Worm (Caenorhabditis elegans) whole organism, L3 larva: Measurements from ENCODE around the gene T06D8.2.

Experiments
- R02D3.7 ChIP-seq: fragments of 150-350 bp; optimal IDR thresholded peaks from 2 replicates; lab custom pipeline; 2014; ENCODE audit warnings: missing biosample characterization, missing genetic modification characterization
- ZK546.5 ChIP-seq: sonication (generic microtip); optimal IDR thresholded peaks from 2 replicates; lab custom pipeline; 2017; ENCODE audit warnings: missing biosample characterization, missing genetic modification characterization
- aly-2 ChIP-seq: fragments of 150-350 bp; optimal IDR thresholded peaks from 2 replicates; lab custom pipeline; 2014; ENCODE audit warnings: missing biosample characterization, missing genetic modification characterization
- ama-1 ChIP-seq: fragments of 150-350 bp; optimal IDR thresholded peaks from 2 replicates; lab custom pipeline; 2018
- ceh-16 ChIP-seq: sonication (generic microtip); optimal IDR thresholded peaks from 2 replicates; lab custom pipeline; 2017; ENCODE audit warnings: missing biosample characterization, missing genetic modification characterization
- ceh-28 ChIP-seq: fragments of 150-350 bp; optimal IDR thresholded peaks from 2 replicates; lab custom pipeline; 2014; ENCODE audit warnings: missing biosample characterization, missing genetic modification reagents, missing genetic modification characterization
- ceh-9 ChIP-seq: sonication (generic microtip); optimal IDR thresholded peaks from 2 replicates; lab custom pipeline; 2018; ENCODE audit warnings: missing biosample characterization, missing genetic modification characterization
- egl-27 ChIP-seq: sonication (generic microtip); optimal IDR thresholded peaks from 4 replicates; lab custom pipeline; 2017; ENCODE audit warnings: missing biosample characterization, missing genetic modification reagents, missing genetic modification characterization
- egl-5 ChIP-seq: fragments of 150-350 bp; optimal IDR thresholded peaks from 2 replicates; lab custom pipeline; 2017; ENCODE audit warnings: missing biosample characterization, missing genetic modification reagents, missing genetic modification characterization, inconsistent platforms
- elt-1 ChIP-seq: fragments of 150-350 bp; optimal IDR thresholded peaks from 2 replicates; lab custom pipeline; 2014; ENCODE audit warnings: missing biosample characterization, missing genetic modification characterization
- elt-2 ChIP-seq: sonication (generic microtip); optimal IDR thresholded peaks from 2 replicates; lab custom pipeline; 2016; ENCODE audit warnings: missing genetic modification reagents, mild to moderate bottlenecking, missing genetic modification characterization, missing compliant biosample characterization
- elt-3 ChIP-seq, 3 experiments: fragments of 150-350 bp in 1 of 3; sonication (generic microtip) in 2 of 3; optimal IDR thresholded peaks; 2 replicates in 2 of 3; 4 replicates in 1 of 3; lab custom pipeline; 2014 to 2017; ENCODE audit warnings: missing biosample characterization in 3 of 3, missing genetic modification characterization in 3 of 3
- eor-1 ChIP-seq, 2 experiments: fragments of 150-350 bp; optimal IDR thresholded peaks; 2 replicates each; lab custom pipeline; 2014 to 2018; ENCODE audit warnings: missing biosample characterization in 2 of 2, missing genetic modification characterization in 2 of 2
- fkh-10 ChIP-seq: sonication (generic microtip); optimal IDR thresholded peaks from 2 replicates; lab custom pipeline; 2017; ENCODE audit warnings: missing biosample characterization, missing genetic modification reagents, missing genetic modification characterization
- fkh-2 ChIP-seq: fragments of 150-350 bp; optimal IDR thresholded peaks from 2 replicates; lab custom pipeline; 2014; ENCODE audit warnings: missing biosample characterization, missing genetic modification reagents, missing genetic modification characterization
- jun-1 ChIP-seq: fragments of 150-350 bp; optimal IDR thresholded peaks from 2 replicates; lab custom pipeline; 2014; ENCODE audit warnings: missing biosample characterization, missing genetic modification reagents, missing genetic modification characterization
- lin-15B ChIP-seq: fragments of 150-350 bp; optimal IDR thresholded peaks from 2 replicates; lab custom pipeline; 2014; ENCODE audit warnings: missing biosample characterization, missing genetic modification characterization
- lin-39 ChIP-seq: fragments of 150-350 bp; optimal IDR thresholded peaks from 2 replicates; lab custom pipeline; 2018; ENCODE audit warnings: missing biosample characterization, missing genetic modification reagents, missing genetic modification characterization
- lsy-12 ChIP-seq: sonication (generic microtip); optimal IDR thresholded peaks from 2 replicates; lab custom pipeline; 2016; ENCODE audit warnings: mild to moderate bottlenecking, missing genetic modification characterization, missing compliant biosample characterization
- nfya-1 ChIP-seq: sonication (generic microtip); optimal IDR thresholded peaks from 2 replicates; lab custom pipeline; 2017; ENCODE audit warnings: missing genetic modification characterization, mild to moderate bottlenecking, missing compliant biosample characterization, antibody characterized with exemption, moderate library complexity; ENCODE audit not compliant: insufficient read depth
- nhr-11 ChIP-seq: fragments of 150-350 bp; optimal IDR thresholded peaks from 2 replicates; lab custom pipeline; 2014; ENCODE audit warnings: missing biosample characterization, missing genetic modification characterization
- nhr-23 ChIP-seq: fragments of 150-350 bp; optimal IDR thresholded peaks from 2 replicates; lab custom pipeline; 2014; ENCODE audit warnings: missing biosample characterization, missing genetic modification reagents, missing genetic modification characterization
- nhr-25 ChIP-seq: sonication (generic microtip); optimal IDR thresholded peaks from 2 replicates; lab custom pipeline; 2017; ENCODE audit warnings: missing biosample characterization, missing genetic modification characterization
- nhr-28 ChIP-seq: fragments of 150-350 bp; optimal IDR thresholded peaks from 2 replicates; lab custom pipeline; 2014; ENCODE audit warnings: missing biosample characterization, missing genetic modification characterization
- nhr-43 ChIP-seq: sonication (generic microtip); optimal IDR thresholded peaks from 2 replicates; lab custom pipeline; 2016; ENCODE audit warnings: mild to moderate bottlenecking, missing genetic modification characterization, missing compliant biosample characterization; ENCODE audit not compliant: poor library complexity, severe bottlenecking
- nhr-67 ChIP-seq: fragments of 150-350 bp; optimal IDR thresholded peaks from 2 replicates; lab custom pipeline; 2014; ENCODE audit warnings: missing biosample characterization, missing genetic modification characterization
- pha-4 ChIP-seq: fragments of 150-350 bp; optimal IDR thresholded peaks from 2 replicates; lab custom pipeline; 2014; ENCODE audit warnings: missing biosample characterization, missing genetic modification reagents, missing genetic modification characterization
- pqm-1 ChIP-seq: fragments of 150-350 bp; optimal IDR thresholded peaks from 2 replicates; lab custom pipeline; 2017; ENCODE audit warnings: missing biosample characterization, missing genetic modification characterization, inconsistent platforms
- skn-1 ChIP-seq: fragments of 150-350 bp; optimal IDR thresholded peaks from 2 replicates; lab custom pipeline; 2014; ENCODE audit warnings: missing biosample characterization, missing genetic modification characterization
- snpc-4 ChIP-seq: fragments of 150-350 bp; optimal IDR thresholded peaks from 2 replicates; lab custom pipeline; 2014; ENCODE audit warnings: missing biosample characterization, missing genetic modification characterization
- tbx-2 ChIP-seq: sonication (generic microtip); optimal IDR thresholded peaks from 2 replicates; lab custom pipeline; 2016; ENCODE audit warnings: mild to moderate bottlenecking, missing genetic modification characterization, missing compliant biosample characterization
- unc-39 ChIP-seq: sonication (generic microtip); optimal IDR thresholded peaks from 4 replicates; lab custom pipeline; 2017; ENCODE audit warnings: missing biosample characterization, missing genetic modification characterization
- unc-62 ChIP-seq: fragments of 150-350 bp; sonication (generic microtip); optimal IDR thresholded peaks from 4 replicates; lab custom pipeline; 2014; ENCODE audit warnings: missing biosample characterization, missing genetic modification reagents, missing genetic modification characterization
- zag-1 ChIP-seq: fragments of 150-350 bp; optimal IDR thresholded peaks from 2 replicates; lab custom pipeline; 2014; ENCODE audit warnings: missing biosample characterization, missing genetic modification characterization

The T06D8.2 gene

DNA sequence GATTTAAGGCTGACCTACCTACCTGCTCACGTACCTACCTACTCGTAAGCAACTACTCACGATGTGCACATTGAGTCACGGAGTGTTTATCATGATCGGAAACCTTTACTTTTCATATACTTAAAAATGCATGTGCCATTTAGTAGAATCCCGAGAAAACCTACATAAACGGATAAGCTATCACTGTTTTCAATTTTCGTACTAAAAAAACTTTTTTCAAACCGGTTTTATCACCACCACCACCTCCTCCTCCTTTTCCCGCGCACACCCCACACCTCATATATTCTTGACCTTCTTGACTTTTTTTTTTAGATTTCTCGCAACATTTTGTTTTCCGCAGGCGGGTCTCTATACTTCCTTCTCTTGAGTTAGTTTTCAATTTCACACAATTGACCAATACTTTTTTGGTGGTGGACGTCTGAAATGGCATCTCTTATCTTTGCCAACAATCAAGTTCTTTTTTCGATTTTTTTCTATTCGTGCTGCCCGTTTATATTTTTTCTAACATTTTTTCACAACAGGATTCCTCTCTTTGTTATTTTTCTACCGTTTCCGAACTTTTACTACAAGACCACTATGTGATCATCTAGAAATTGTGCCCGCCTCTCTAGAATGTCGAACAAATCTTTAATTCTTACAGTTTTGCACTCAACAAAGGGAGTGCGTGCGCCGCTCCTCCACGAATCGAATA lies 23.8 kb upstream of the T06D8.2 start, which contains the start of gene srap-1:
srap-1 (plus strand) TSS at position 641 of the 691 bp plus-strand sequence.
- peak; percentile 46 for TF ChIP-seq elt-1 (tag; lab: Kevin White, UChicago)
- peak; percentile 6 for TF ChIP-seq nhr-25 (tag; lab: Kevin White, UChicago)
- TF ChIP-seq fkh-10 (GFP tag; lab: Kevin White, UChicago): no peak
- no peak for TF ChIP-seq aly-2 (tag; lab: Kevin White, UChicago)

ce11 chrII:11204731-11205130 lies 21.7 kb upstream of the T06D8.2 start:
- TF ChIP-seq nhr-23 (no peak), egl-5 (no peak), nhr-67 (tag; lab: Kevin White, UChicago) (no peak), ZK546.5 (tag; lab: Kevin White, UChicago) (no peak), elt-1 (tag; lab: Kevin White, UChicago) (no peak), pha-4 (tag; lab: Kevin White, UChicago) (no peak), ceh-9 (no peak), egl-27 (tag; lab: Kevin White, UChicago) (no peak), elt-3 (tag; optimal IDR thresholded peaks at IDR 0.05; lab: Kevin White, UChicago) (no peak), lin-15B (tag; lab: Kevin White, UChicago) (no peak), nhr-28 (tag; lab: Kevin White, UChicago) (no peak)

DNA sequence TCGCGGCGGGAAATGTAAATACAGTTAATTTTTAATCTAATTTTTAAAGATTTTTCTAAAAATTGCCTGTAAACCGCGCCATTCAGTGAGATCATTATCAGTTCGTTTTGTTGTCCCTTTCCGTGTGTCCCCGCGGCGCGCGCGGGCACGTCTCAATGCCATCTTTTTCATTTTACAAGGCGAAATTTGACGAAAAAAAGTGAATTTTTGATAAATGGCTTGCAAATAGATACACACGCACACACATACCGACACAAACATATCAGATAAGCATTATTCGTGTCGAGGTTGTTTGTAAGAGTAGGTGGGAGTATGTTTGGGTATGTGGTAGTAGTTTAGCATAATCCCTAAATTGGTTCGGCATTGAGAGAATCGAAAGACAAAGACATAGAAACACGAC lies 20.7 kb upstream of the T06D8.2 start:
- no peak for TF ChIP-seq nhr-43 (tag; lab: Kevin White, UChicago)
- TF ChIP-seq fkh-2 (tag; lab: Kevin White, UChicago): no peak
- TF ChIP-seq elt-1 (tag; lab: Kevin White, UChicago): peak; percentile 82
- TF ChIP-seq nhr-25 (tag; lab: Kevin White, UChicago): peak; percentile 78

DNA sequence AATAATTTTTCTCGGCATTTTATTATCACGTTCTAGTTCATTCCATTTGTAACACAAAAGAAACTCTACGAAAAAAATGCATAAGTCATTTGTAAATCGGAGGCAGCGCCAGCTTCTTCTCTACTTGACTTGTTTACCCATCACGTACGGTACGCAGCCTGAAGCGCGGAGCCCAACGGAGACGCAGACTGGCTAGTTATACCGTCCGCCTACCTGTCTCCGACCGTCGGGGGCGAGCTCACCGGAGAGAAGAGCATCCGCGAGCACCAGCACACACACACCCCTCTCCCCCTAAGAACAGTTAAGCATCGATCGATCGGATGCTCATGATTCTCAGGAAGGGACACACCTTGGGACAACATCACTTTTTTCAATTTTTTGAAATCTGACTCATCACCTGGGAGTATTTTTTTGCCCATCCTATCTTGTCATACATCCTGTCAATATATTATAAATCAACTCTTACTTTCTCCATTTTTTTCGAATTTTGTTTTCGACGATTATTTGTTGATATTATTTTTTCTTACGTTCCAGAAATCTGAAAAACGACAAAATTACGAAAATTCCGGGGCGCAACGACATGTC lies 4.6 kb upstream of the T06D8.2 start, which contains the start of gene plpr-1:
plpr-1 (plus strand) TSS at position 535 of the 585 bp plus-strand sequence.
- no peak for TF ChIP-seq fkh-10 (GFP tag; lab: Kevin White, UChicago)
- TF ChIP-seq aly-2 (tag; lab: Kevin White, UChicago): no peak
- no peak for TF ChIP-seq elt-1 (tag; lab: Kevin White, UChicago)
- no peak for TF ChIP-seq lsy-12 (tag; lab: Kevin White, UChicago)
- no peak for TF ChIP-seq unc-39 (tag; lab: Kevin White, UChicago)
- TF ChIP-seq R02D3.7 (tag; lab: Kevin White, UChicago): no peak
- no peak for TF ChIP-seq fkh-2 (tag; lab: Kevin White, UChicago)
- no peak for TF ChIP-seq jun-1 (tag; lab: Kevin White, UChicago)
- no peak for TF ChIP-seq nhr-25 (tag; lab: Kevin White, UChicago)
- TF ChIP-seq nhr-43 (tag; lab: Kevin White, UChicago): no peak
- no peak for TF ChIP-seq ceh-28 (tag; lab: Kevin White, UChicago)
- TF ChIP-seq, all 47 proteins: peak for 0

- TF ChIP-seq ama-1 (peak; percentile 98), jun-1 (tag; lab: Kevin White, UChicago) (peak; percentile 65), skn-1 (tag; lab: Kevin White, UChicago) (peak; percentile 42), ceh-28 (tag; lab: Kevin White, UChicago) (peak; percentile 84), egl-27 (tag; lab: Kevin White, UChicago) (peak; percentile 8), nhr-43 (tag; lab: Kevin White, UChicago) (peak; percentile 87), elt-2 (peak; percentile 64), nhr-67 (tag; lab: Kevin White, UChicago) (no peak), nhr-11 (no peak), unc-62 (GFP tag; lab: Kevin White, UChicago) (peak; percentile 79), pqm-1 (tag; lab: Kevin White, UChicago) (peak; percentile 77), snpc-4 (tag; lab: Kevin White, UChicago) (peak; percentile 99), nhr-23 (peak; percentile 69), egl-5 (no peak), zag-1 (tag; lab: Kevin White, UChicago) (peak; percentile 32), nhr-25 (tag; lab: Kevin White, UChicago) (peak; percentile 53), nfya-1 (tag; lab: Kevin White, UChicago) (peak; percentile 73), lsy-12 (tag; lab: Kevin White, UChicago) (peak; percentile 71), R02D3.7 (tag; lab: Kevin White, UChicago) (peak; percentile 73), elt-3 (tag; optimal IDR thresholded peaks at IDR 0.05; lab: Kevin White, UChicago) (peak in 1 of 3 experiments; percentile 75), ceh-16 (tag; lab: Kevin White, UChicago) (no peak), eor-1 (tag; optimal IDR thresholded peaks at IDR 0.05; lab: Kevin White, UChicago) (no peak), aly-2 (tag; lab: Kevin White, UChicago) (peak; percentile 74), ZK546.5 (tag; lab: Kevin White, UChicago) (no peak), tbx-2 (peak; percentile 68), unc-39 (tag; lab: Kevin White, UChicago) (no peak), fkh-2 (tag; lab: Kevin White, UChicago) (no peak), lin-15B (tag; lab: Kevin White, UChicago) (peak; percentile 65), lin-39 (tag; lab: Kevin White, UChicago) (peak; percentile 62), pha-4 (tag; lab: Kevin White, UChicago) (peak; percentile 33)
Observed at ce11 chrII:11224045-11224481, 2.4 kb upstream of the T06D8.2 start.
